Worm (Caenorhabditis elegans) whole organism, L1 larva: Measurements from ENCODE around the gene ZK863.1.
"Not testable (repeated sequence)": the region's sequence is repeated elsewhere in the genome, so short reads cannot be mapped to it uniquely, and the experiment has no call there.

Experiments
- C04F5.9 ChIP-seq: sonication (generic microtip); optimal IDR thresholded peaks from 2 replicates; lab custom pipeline; 2016; ENCODE audit warnings: missing genetic modification characterization, missing compliant biosample characterization
- ama-1 ChIP-seq: fragments of 150-350 bp; optimal IDR thresholded peaks from 2 replicates; lab custom pipeline; 2014
- egl-13 ChIP-seq: sonication (generic microtip); optimal IDR thresholded peaks from 2 replicates; lab custom pipeline; 2016; ENCODE audit warnings: missing genotype, missing genetic modification reagents, missing genetic modification characterization, missing compliant biosample characterization
- elt-2 ChIP-seq: sonication (generic microtip); optimal IDR thresholded peaks from 2 replicates; lab custom pipeline; 2016; ENCODE audit warnings: missing genetic modification characterization, mild to moderate bottlenecking, inconsistent platforms, missing compliant biosample characterization, missing genetic modification reagents
- elt-3 ChIP-seq, 6 experiments: fragments of 150-350 bp in 1 of 6; sonication (generic microtip); optimal IDR thresholded peaks; 2 replicates each; lab custom pipeline; 2017 to 2018; ENCODE audit warnings: missing biosample characterization in 6 of 6, missing genetic modification characterization in 6 of 6, inconsistent platforms in 1 of 6
- fkh-10 ChIP-seq: sonication (generic microtip); optimal IDR thresholded peaks from 2 replicates; lab custom pipeline; 2017; ENCODE audit warnings: missing biosample characterization, missing genetic modification reagents, missing genetic modification characterization
- fkh-4 ChIP-seq: sonication (generic microtip); optimal IDR thresholded peaks from 2 replicates; lab custom pipeline; 2016; ENCODE audit warnings: missing compliant biosample characterization, missing genetic modification characterization, borderline replicate concordance
- lin-39 ChIP-seq: fragments of 150-350 bp; optimal IDR thresholded peaks from 2 replicates; lab custom pipeline; 2014; ENCODE audit warnings: missing biosample characterization, missing genetic modification reagents, missing genetic modification characterization
- lir-3 ChIP-seq: sonication (generic microtip); optimal IDR thresholded peaks from 2 replicates; lab custom pipeline; 2016; ENCODE audit warnings: mild to moderate bottlenecking, missing genetic modification characterization, moderate library complexity, missing compliant biosample characterization; ENCODE audit not compliant: poor library complexity
- lsy-2 ChIP-seq, 2 experiments: fragments of 150-350 bp; optimal IDR thresholded peaks; 2 replicates each; lab custom pipeline; 2014; ENCODE audit warnings: missing biosample characterization in 2 of 2, missing genetic modification characterization in 2 of 2
- mab-9 ChIP-seq: fragments of 200-800 bp; sonication (Bioruptor generic); IDR thresholded peaks from 2 replicates; pipeline ENCODE4 v1.3.6; 2022; ENCODE audit warnings: missing genetic modification reagents, missing genetic modification characterization, missing compliant biosample characterization
- nhr-11 ChIP-seq: fragments of 150-350 bp; optimal IDR thresholded peaks from 2 replicates; lab custom pipeline; 2014; ENCODE audit warnings: missing biosample characterization, missing genetic modification characterization
- nhr-12 ChIP-seq: sonication (generic microtip); optimal IDR thresholded peaks from 2 replicates; lab custom pipeline; 2017; ENCODE audit warnings: missing biosample characterization, missing genetic modification characterization
- nhr-19 ChIP-seq: fragments of 200-800 bp; sonication (Bioruptor generic); conservative IDR thresholded peaks from 2 replicates; pipeline ENCODE4 v1.3.6; 2022; ENCODE audit warnings: missing genetic modification characterization, missing compliant biosample characterization
- nhr-20 ChIP-seq: sonication (generic microtip); optimal IDR thresholded peaks from 2 replicates; lab custom pipeline; 2016; ENCODE audit warnings: mild to moderate bottlenecking, missing genetic modification characterization, missing compliant biosample characterization
- nhr-237 ChIP-seq: fragments of 150-350 bp; optimal IDR thresholded peaks from 2 replicates; lab custom pipeline; 2014; ENCODE audit warnings: missing biosample characterization, missing genetic modification characterization
- nhr-90 ChIP-seq: sonication (generic microtip); optimal IDR thresholded peaks from 2 replicates; lab custom pipeline; 2016; ENCODE audit warnings: mild to moderate bottlenecking, missing genetic modification characterization, missing compliant biosample characterization; ENCODE audit not compliant: poor library complexity
- pax-3 ChIP-seq: fragments of 200-800 bp; sonication (Bioruptor generic); optimal IDR thresholded peaks from 2 replicates; lab custom pipeline; 2018; ENCODE audit warnings: mild to moderate bottlenecking, missing genetic modification characterization, moderate library complexity, missing compliant biosample characterization
- sptf-1 ChIP-seq: fragments of 150-350 bp; optimal IDR thresholded peaks from 2 replicates; lab custom pipeline; 2014; ENCODE audit warnings: missing biosample characterization, missing genetic modification characterization
- tbx-2 ChIP-seq: sonication (generic microtip); optimal IDR thresholded peaks from 2 replicates; lab custom pipeline; 2016; ENCODE audit warnings: missing genetic modification characterization, missing compliant biosample characterization
- tlp-1 ChIP-seq: fragments of 150-350 bp; optimal IDR thresholded peaks from 2 replicates; lab custom pipeline; 2014; ENCODE audit warnings: missing biosample characterization, missing genetic modification characterization
- unc-62 ChIP-seq: fragments of 150-350 bp; optimal IDR thresholded peaks from 2 replicates; lab custom pipeline; 2014; ENCODE audit warnings: missing biosample characterization, missing genetic modification reagents, missing genetic modification characterization
- unc-86 ChIP-seq: sonication (generic microtip); optimal IDR thresholded peaks from 2 replicates; lab custom pipeline; 2016; ENCODE audit warnings: missing genetic modification characterization, missing compliant biosample characterization
- zip-4 ChIP-seq: fragments of 200-800 bp; sonication (Bioruptor generic); optimal IDR thresholded peaks from 2 replicates; lab custom pipeline; 2018; ENCODE audit warnings: mild to moderate bottlenecking, missing genetic modification characterization, moderate library complexity, missing compliant biosample characterization
- ztf-4 ChIP-seq: fragments of 150-350 bp; optimal IDR thresholded peaks from 2 replicates; lab custom pipeline; 2014; ENCODE audit warnings: missing biosample characterization, missing genetic modification characterization

ZK863.1 gene

DNA sequence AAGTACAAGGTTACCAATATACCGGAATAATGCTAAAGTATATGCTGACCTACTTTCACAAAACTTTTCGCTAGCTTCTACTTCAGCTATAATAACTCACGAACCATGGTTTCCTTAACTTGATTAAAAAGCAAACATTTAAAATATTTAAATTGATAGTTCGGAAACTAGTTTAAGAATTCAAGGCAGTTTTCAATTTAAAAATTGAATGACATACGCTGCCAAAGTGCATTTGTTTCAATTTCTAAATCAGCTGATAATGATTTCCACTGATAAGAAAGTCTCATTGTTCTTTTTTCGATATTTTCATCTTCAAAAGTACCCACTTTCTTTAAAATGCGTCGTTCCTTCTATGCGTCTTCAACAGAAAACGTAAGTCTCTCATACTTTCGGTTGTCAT is 38.9 kb downstream of the ZK863.1 start, which contains the start of gene enpp-1:
TSS of gene enpp-1 (plus strand) at position 301 of the 400 bp plus-strand sequence.
- not testable (repeated sequence) for TF ChIP-seq nhr-20; tbx-2 (tag; lab: Kevin White, UChicago); ztf-4 (tag; lab: Kevin White, UChicago)

DNA sequence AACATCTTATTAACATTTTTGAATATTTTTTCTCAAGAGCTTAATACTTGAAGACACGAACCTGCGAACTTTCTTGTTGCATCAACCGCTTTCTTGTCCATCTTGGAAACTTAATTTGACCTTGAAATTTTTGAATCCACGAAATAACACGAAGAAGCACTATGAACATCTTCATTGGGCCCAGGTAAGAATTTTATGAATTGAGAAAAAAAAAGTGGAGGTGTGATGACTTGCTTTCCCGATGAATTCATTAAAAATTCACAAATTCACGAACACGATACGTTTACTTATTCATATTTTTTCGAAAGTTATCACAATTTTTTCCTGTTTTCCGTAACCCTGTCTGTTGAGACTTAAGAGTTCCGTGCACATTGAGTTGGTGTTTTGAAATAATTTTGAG is 39.3 kb downstream of the ZK863.1 start, which contains the start of gene C27A7.6:
TSS of gene C27A7.6 (minus strand) at position 101 of the 400 bp plus-strand sequence.
- not testable (repeated sequence) for TF ChIP-seq mab-9 (GFP tag; lab: Robert Waterston, UW); fkh-4 (tag; lab: Kevin White, UChicago); zip-4
- TF ChIP-seq, all 84 proteins: peak for 0; not testable (repeated sequence) for 84

DNA sequence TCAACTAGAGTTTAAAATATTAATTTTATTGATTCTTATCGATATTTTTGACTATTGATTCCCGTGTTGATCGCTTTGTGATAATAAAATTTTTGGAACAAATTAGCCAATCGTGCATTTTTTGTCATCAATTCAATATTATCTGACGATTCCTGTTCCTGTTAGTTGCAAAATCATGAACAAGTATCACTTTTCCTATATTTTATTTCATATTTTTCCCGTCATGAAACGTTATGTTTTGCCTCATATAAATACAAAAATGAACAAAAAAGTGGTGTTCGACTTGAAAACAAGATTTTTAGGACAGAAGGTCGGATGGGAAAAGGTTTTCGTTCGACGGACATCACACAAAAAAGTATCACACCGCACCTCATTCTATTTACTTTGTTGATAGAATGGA is 48.7 kb downstream of the ZK863.1 start, which contains the start of gene C13C4.6:
TSS of gene C13C4.6 (plus strand) at position 301 of the 400 bp plus-strand sequence.
- no peak for TF ChIP-seq sptf-1 (tag; lab: Kevin White, UChicago)
- no peak for TF ChIP-seq ama-1 (lab: Kevin White, UChicago)
- no peak for TF ChIP-seq nhr-90
- TF ChIP-seq nhr-11 (tag; lab: Kevin White, UChicago): no peak
- TF ChIP-seq nhr-12 (tag; lab: Kevin White, UChicago): no peak
- no peak for TF ChIP-seq C04F5.9 (tag; lab: Kevin White, UChicago)
- TF ChIP-seq pax-3 (tag; lab: Kevin White, UChicago): no peak
- no peak for TF ChIP-seq nhr-19 (GFP tag; lab: Robert Waterston, UW)
- no peak for TF ChIP-seq nhr-237 (tag; lab: Kevin White, UChicago)
- no peak for TF ChIP-seq unc-62 (GFP tag; lab: Kevin White, UChicago)
- TF ChIP-seq unc-86 (tag; lab: Kevin White, UChicago): no peak
- TF ChIP-seq tlp-1: no peak
- no peak for TF ChIP-seq tbx-2 (tag; lab: Kevin White, UChicago)
- TF ChIP-seq lsy-2 (tag; optimal IDR thresholded peaks at IDR 0.05; lab: Kevin White, UChicago): no peak
- TF ChIP-seq egl-13 (tag; lab: Kevin White, UChicago): no peak
- TF ChIP-seq elt-3 (tag; optimal IDR thresholded peaks at IDR 0.05; lab: Kevin White, UChicago): no peak
- no peak for TF ChIP-seq lin-39 (tag; lab: Kevin White, UChicago)
- TF ChIP-seq, all 84 proteins: peak for 0

DNA sequence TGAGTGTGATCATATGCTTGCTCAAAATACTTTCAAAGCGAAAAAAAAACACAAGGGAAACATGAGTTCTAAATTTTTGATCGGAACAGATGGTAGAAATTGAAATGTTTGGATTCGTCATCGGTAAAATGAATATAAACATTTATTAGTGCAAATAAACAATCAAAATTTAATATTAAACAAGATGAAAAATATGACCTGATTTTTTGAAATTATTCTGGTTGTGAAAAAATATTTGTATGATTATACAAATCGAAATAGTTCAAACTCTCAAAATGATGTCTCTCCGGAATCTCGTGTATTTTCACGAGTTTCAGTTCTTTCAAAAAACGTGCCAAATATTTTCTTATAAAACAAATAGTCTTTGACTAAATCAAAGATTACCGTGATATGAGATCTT is 49.6 kb downstream of the ZK863.1 start, which contains the start of gene C13C4.7:
TSS of gene C13C4.7 (minus strand) at position 101 of the 400 bp plus-strand sequence.
- TF ChIP-seq elt-2: no peak
- no peak for TF ChIP-seq unc-62 (GFP tag; lab: Kevin White, UChicago)
- TF ChIP-seq fkh-10: no peak
- TF ChIP-seq lir-3 (tag; lab: Kevin White, UChicago): no peak
- TF ChIP-seq, all 84 proteins: peak for 0
